Worm (Caenorhabditis elegans) whole organism, mixed stage, embryonic: ENCODE data around the gene dop-3.

Source experiments
- M03D4.4 ChIP-seq: sonication (generic microtip); optimal IDR thresholded peaks from 2 replicates; lab custom pipeline; 2017; ENCODE audit warnings: mild to moderate bottlenecking, missing genetic modification characterization, missing compliant biosample characterization
- bed-3 ChIP-seq: fragments of 200-800 bp; sonication (Bioruptor generic); optimal IDR thresholded peaks from 3 replicates; lab custom pipeline; 2018; ENCODE audit warnings: mild to moderate bottlenecking, missing genetic modification characterization, moderate library complexity, missing compliant biosample characterization
- blmp-1 ChIP-seq: fragments of 150-350 bp; optimal IDR thresholded peaks from 2 replicates; lab custom pipeline; 2014; ENCODE audit warnings: missing biosample characterization, missing genetic modification characterization
- ceh-39 ChIP-seq: fragments of 150-350 bp; optimal IDR thresholded peaks from 2 replicates; lab custom pipeline; 2014; ENCODE audit warnings: missing biosample characterization, missing genetic modification characterization
- ceh-83 ChIP-seq: fragments of 200-800 bp; sonication (Bioruptor generic); optimal IDR thresholded peaks from 2 replicates; lab custom pipeline; 2018; ENCODE audit warnings: mild to moderate bottlenecking, missing genetic modification characterization, missing compliant biosample characterization
- ces-1 ChIP-seq: fragments of 150-350 bp; optimal IDR thresholded peaks from 2 replicates; lab custom pipeline; 2014; ENCODE audit warnings: missing biosample characterization, missing genetic modification reagents, missing genetic modification characterization
- cnd-1 ChIP-seq: fragments of 200-800 bp; sonication (Bioruptor generic); optimal IDR thresholded peaks from 2 replicates; lab custom pipeline; 2018; ENCODE audit warnings: mild to moderate bottlenecking, missing genetic modification characterization, missing compliant biosample characterization
- elt-1 ChIP-seq: sonication (generic microtip); optimal IDR thresholded peaks from 2 replicates; lab custom pipeline; 2017; ENCODE audit warnings: missing genetic modification characterization, mild to moderate bottlenecking, missing compliant biosample characterization, antibody characterized with exemption, moderate library complexity, borderline replicate concordance; ENCODE audit not compliant: insufficient read depth
- flh-1 ChIP-seq: fragments of 200-800 bp; sonication (Bioruptor generic); optimal IDR thresholded peaks from 2 replicates; lab custom pipeline; 2018; ENCODE audit warnings: mild to moderate bottlenecking, missing genetic modification characterization, moderate library complexity, missing compliant biosample characterization
- ham-2 ChIP-seq: fragments of 200-800 bp; sonication (Bioruptor generic); optimal IDR thresholded peaks from 2 replicates; lab custom pipeline; 2018; ENCODE audit warnings: mild to moderate bottlenecking, missing genetic modification characterization, missing compliant biosample characterization
- hlh-1 ChIP-seq: fragments of 150-350 bp; optimal IDR thresholded peaks from 2 replicates; lab custom pipeline; 2014; ENCODE audit warnings: missing biosample characterization, missing genetic modification reagents, missing genetic modification characterization
- lin-13 ChIP-seq: fragments of 150-350 bp; optimal IDR thresholded peaks from 2 replicates; lab custom pipeline; 2014; ENCODE audit warnings: missing biosample characterization, missing genetic modification characterization
- lin-32 ChIP-seq: fragments of 200-800 bp; sonication (Bioruptor generic); optimal IDR thresholded peaks from 2 replicates; lab custom pipeline; 2018; ENCODE audit warnings: mild to moderate bottlenecking, missing genetic modification characterization, missing compliant biosample characterization
- lsy-2 ChIP-seq: fragments of 150-350 bp; optimal IDR thresholded peaks from 2 replicates; lab custom pipeline; 2014; ENCODE audit warnings: missing biosample characterization, missing genetic modification characterization
- mab-5 ChIP-seq: fragments of 150-350 bp; optimal IDR thresholded peaks from 2 replicates; lab custom pipeline; 2014; ENCODE audit warnings: missing biosample characterization, missing genetic modification characterization
- mep-1 ChIP-seq: fragments of 150-350 bp; optimal IDR thresholded peaks from 2 replicates; lab custom pipeline; 2017; ENCODE audit warnings: missing biosample characterization, missing genetic modification reagents, missing genetic modification characterization, inconsistent platforms
- mls-2 ChIP-seq: sonication (generic microtip); optimal IDR thresholded peaks from 2 replicates; lab custom pipeline; 2016; ENCODE audit warnings: mild to moderate bottlenecking, missing genetic modification characterization, moderate library complexity, missing compliant biosample characterization
- nhr-12 ChIP-seq: fragments of 150-350 bp; optimal IDR thresholded peaks from 2 replicates; lab custom pipeline; 2014; ENCODE audit warnings: missing biosample characterization, missing genetic modification characterization
- nhr-237 ChIP-seq: fragments of 150-350 bp; optimal IDR thresholded peaks from 2 replicates; lab custom pipeline; 2014; ENCODE audit warnings: missing biosample characterization, missing genetic modification characterization
- nhr-28 ChIP-seq: fragments of 150-350 bp; optimal IDR thresholded peaks from 2 replicates; lab custom pipeline; 2014; ENCODE audit warnings: missing biosample characterization, missing genetic modification characterization
- nhr-76 ChIP-seq: sonication (generic microtip); optimal IDR thresholded peaks from 2 replicates; lab custom pipeline; 2017; ENCODE audit warnings: missing biosample characterization, missing genetic modification characterization
- pha-4 ChIP-seq: fragments of 150-350 bp; optimal IDR thresholded peaks from 2 replicates; lab custom pipeline; 2018; ENCODE audit warnings: missing biosample characterization, missing genetic modification reagents, missing genetic modification characterization
- sem-2 ChIP-seq: fragments of 200-800 bp; sonication (Bioruptor generic); optimal IDR thresholded peaks from 2 replicates; lab custom pipeline; 2018; ENCODE audit warnings: mild to moderate bottlenecking, missing genetic modification characterization, missing compliant biosample characterization
- snpc-4 ChIP-seq: fragments of 150-350 bp; optimal IDR thresholded peaks from 2 replicates; lab custom pipeline; 2014; ENCODE audit warnings: missing biosample characterization, missing genetic modification characterization
- sptf-1 ChIP-seq: sonication (generic microtip); optimal IDR thresholded peaks from 2 replicates; lab custom pipeline; 2017; ENCODE audit warnings: mild to moderate bottlenecking, missing genetic modification characterization, moderate library complexity, missing compliant biosample characterization
- tbx-8 ChIP-seq: fragments of 200-800 bp; sonication (Bioruptor generic); optimal IDR thresholded peaks from 2 replicates; lab custom pipeline; 2018; ENCODE audit warnings: mild to moderate bottlenecking, missing genetic modification characterization, moderate library complexity, missing compliant biosample characterization
- unc-120 ChIP-seq: sonication (generic microtip); optimal IDR thresholded peaks from 2 replicates; lab custom pipeline; 2017; ENCODE audit warnings: missing genetic modification characterization, missing compliant biosample characterization; ENCODE audit not compliant: poor library complexity, severe bottlenecking
- unc-39 ChIP-seq: fragments of 150-350 bp; optimal IDR thresholded peaks from 2 replicates; lab custom pipeline; 2014; ENCODE audit warnings: missing biosample characterization, missing genetic modification characterization
- unc-62 ChIP-seq: fragments of 150-350 bp; optimal IDR thresholded peaks from 2 replicates; lab custom pipeline; 2014; ENCODE audit warnings: missing biosample characterization, missing genetic modification reagents, missing genetic modification characterization
- zip-8 ChIP-seq: fragments of 150-350 bp; optimal IDR thresholded peaks from 2 replicates; lab custom pipeline; 2014; ENCODE audit warnings: missing biosample characterization, missing genetic modification characterization
- ztf-11 ChIP-seq: fragments of 150-350 bp; optimal IDR thresholded peaks from 2 replicates; lab custom pipeline; 2014; ENCODE audit warnings: missing biosample characterization, missing genetic modification characterization

The dop-3 gene

DNA sequence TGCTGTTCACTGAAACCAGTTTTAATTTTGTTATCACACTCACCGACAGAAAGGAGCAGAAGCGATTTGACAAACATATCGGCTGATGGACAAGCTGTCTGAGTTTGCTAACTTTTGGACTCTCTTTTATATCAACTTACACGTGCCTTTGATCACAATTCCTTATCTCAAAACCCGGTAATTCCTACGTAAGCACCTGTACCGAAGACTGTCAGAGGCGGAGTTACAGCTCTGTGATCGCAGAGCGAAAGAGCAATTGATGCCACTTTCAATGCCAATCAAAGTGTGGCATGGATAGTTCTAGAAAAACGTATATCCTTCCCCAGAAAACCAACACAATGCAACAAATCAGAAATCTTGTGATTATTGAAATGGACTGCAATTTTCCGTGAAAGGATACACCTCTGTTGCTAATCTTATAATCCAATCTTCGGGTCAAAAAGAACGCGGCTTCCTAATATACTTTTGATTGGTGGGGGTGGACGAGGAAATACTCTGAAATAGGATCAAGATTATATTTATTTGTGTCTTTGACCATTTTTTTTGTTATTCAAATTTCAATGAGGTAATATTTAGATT is 32.7 kb downstream of the dop-3 start, which contains the start of gene ilys-5:
Gene ilys-5 (minus strand): TSS at position 140 of the 579 bp plus-strand sequence.
- TF ChIP-seq hlh-1 (tag; lab: Kevin White, UChicago) (no peak), mls-2 (tag; lab: Kevin White, UChicago) (no peak), cnd-1 (no peak), ztf-11 (no peak), mep-1 (tag; lab: Kevin White, UChicago) (no peak), lin-32 (GFP tag; lab: Kevin White, UChicago) (no peak), tbx-8 (GFP tag; lab: Kevin White, UChicago) (no peak), unc-39 (tag; lab: Kevin White, UChicago) (no peak), ceh-39 (tag; lab: Kevin White, UChicago) (no peak), nhr-12 (tag; lab: Kevin White, UChicago) (no peak), M03D4.4 (tag; lab: Kevin White, UChicago) (no peak), nhr-237 (tag; lab: Kevin White, UChicago) (no peak), nhr-76 (tag; lab: Kevin White, UChicago) (no peak), blmp-1 (tag; lab: Kevin White, UChicago) (no peak), zip-8 (tag; lab: Kevin White, UChicago) (no peak), snpc-4 (tag; lab: Kevin White, UChicago) (no peak), mab-5 (tag; lab: Kevin White, UChicago) (no peak), ham-2 (GFP tag; lab: Kevin White, UChicago) (no peak), unc-120 (tag; lab: Kevin White, UChicago) (no peak), pha-4 (tag; lab: Kevin White, UChicago) (no peak)
- TF ChIP-seq, all 35 proteins: peak for 0

ce11 chrX:6533038-6533437 is 36.5 kb downstream of the dop-3 start:
- TF ChIP-seq pha-4 (tag; lab: Kevin White, UChicago) = no peak
- TF ChIP-seq ceh-39 (tag; lab: Kevin White, UChicago) = no peak
- TF ChIP-seq nhr-28 = no peak
- no peak for TF ChIP-seq lsy-2 (tag; lab: Kevin White, UChicago)
- TF ChIP-seq nhr-76 (tag; lab: Kevin White, UChicago) = no peak
- no peak for TF ChIP-seq blmp-1 (tag; lab: Kevin White, UChicago)
- TF ChIP-seq lin-13 (tag; lab: Kevin White, UChicago) = no peak
- no peak for TF ChIP-seq mls-2 (tag; lab: Kevin White, UChicago)
- no peak for TF ChIP-seq snpc-4 (tag; lab: Kevin White, UChicago)
- no peak for TF ChIP-seq lin-32 (GFP tag; lab: Kevin White, UChicago)
- TF ChIP-seq unc-39 (tag; lab: Kevin White, UChicago) = no peak
- TF ChIP-seq sem-2 (GFP tag; lab: Kevin White, UChicago) = no peak
- TF ChIP-seq unc-62 (GFP tag; lab: Kevin White, UChicago) = no peak
- TF ChIP-seq elt-1 = no peak
- no peak for TF ChIP-seq zip-8 (tag; lab: Kevin White, UChicago)
- TF ChIP-seq, all 35 proteins: peak for 0

- TF ChIP-seq ztf-11 = no peak
- no peak for TF ChIP-seq flh-1 (GFP tag; lab: Kevin White, UChicago)
- TF ChIP-seq pha-4 (tag; lab: Kevin White, UChicago) = no peak
- TF ChIP-seq cnd-1 = no peak
- no peak for TF ChIP-seq unc-39 (tag; lab: Kevin White, UChicago)
- no peak for TF ChIP-seq ceh-83 (GFP tag; lab: Kevin White, UChicago)
- TF ChIP-seq lsy-2 (tag; lab: Kevin White, UChicago) = no peak
- no peak for TF ChIP-seq sem-2 (GFP tag; lab: Kevin White, UChicago)
- TF ChIP-seq mls-2 (tag; lab: Kevin White, UChicago) = no peak
- no peak for TF ChIP-seq ceh-39 (tag; lab: Kevin White, UChicago)
- TF ChIP-seq lin-32 (GFP tag; lab: Kevin White, UChicago) = no peak
These were observed 37.6 kb downstream of the dop-3 start for ce11 chrX:6531896-6532295.

ce11 chrX:6530591-6530990 is 38.9 kb downstream of the dop-3 start:
- TF ChIP-seq tbx-8 (GFP tag; lab: Kevin White, UChicago) = no peak
- no peak for TF ChIP-seq nhr-237 (tag; lab: Kevin White, UChicago)
- TF ChIP-seq snpc-4 (tag; lab: Kevin White, UChicago) = no peak
- no peak for TF ChIP-seq ztf-11
- no peak for TF ChIP-seq lin-32 (GFP tag; lab: Kevin White, UChicago)

ce11 chrX:6530046-6530445 is 39.5 kb downstream of the dop-3 start, which contains the start of gene ceh-60:
TSS of gene ceh-60 (minus strand) at chrX:6530146.
- TF ChIP-seq lsy-2 (tag; lab: Kevin White, UChicago) (no peak), unc-39 (tag; lab: Kevin White, UChicago) (no peak), blmp-1 (tag; lab: Kevin White, UChicago) (no peak), sptf-1 (tag; lab: Kevin White, UChicago) (no peak), unc-62 (GFP tag; lab: Kevin White, UChicago) (no peak), hlh-1 (tag; lab: Kevin White, UChicago) (no peak), nhr-76 (tag; lab: Kevin White, UChicago) (no peak), elt-1 (no peak), nhr-237 (tag; lab: Kevin White, UChicago) (no peak), lin-32 (GFP tag; lab: Kevin White, UChicago) (no peak), mep-1 (tag; lab: Kevin White, UChicago) (no peak), flh-1 (GFP tag; lab: Kevin White, UChicago) (no peak), ceh-39 (tag; lab: Kevin White, UChicago) (no peak), snpc-4 (tag; lab: Kevin White, UChicago) (no peak), nhr-28 (no peak), ces-1 (GFP tag; lab: Kevin White, UChicago) (no peak), bed-3 (GFP tag; lab: Kevin White, UChicago) (no peak), zip-8 (tag; lab: Kevin White, UChicago) (no peak), mls-2 (tag; lab: Kevin White, UChicago) (no peak), sem-2 (GFP tag; lab: Kevin White, UChicago) (no peak)
- TF ChIP-seq, all 35 proteins: peak for 0
